Fruit fly (Drosophila melanogaster): ENCODE data around the gene Pfdn1.
A peak's percentile ranks its signal among the peaks of the same experiment; 100 is the strongest.

The Pfdn1 gene

dm6 chr2L:6051212-6051621, 17.7 kb upstream of the Pfdn1 start (continued):
- TF ChIP-seq CG9727 (GFP tag; optimal IDR thresholded peaks at IDR 0.05): peak; percentile 98
- TF ChIP-seq salm (tag; optimal IDR thresholded peaks at IDR 0.05): peak; percentile 94
- TF ChIP-seq CG2875 (GFP tag; optimal IDR thresholded peaks at IDR 0.05): peak; percentile 92
- peak; percentile 88 for TF ChIP-seq ewg (GFP tag; optimal IDR thresholded peaks at IDR 0.05)
- peak; percentile 96 for TF ChIP-seq sob (GFP tag; IDR thresholded peaks at IDR 0.05)
- TF ChIP-seq HmgD (GFP tag; optimal IDR thresholded peaks at IDR 0.05): peak; percentile 69
- peak; percentile 93 for TF ChIP-seq CG32767 (GFP tag; IDR thresholded peaks at IDR 0.05)
- peak; percentile 95 for TF ChIP-seq Camta (GFP tag; optimal IDR thresholded peaks at IDR 0.05)
- TF ChIP-seq hbn (GFP tag; IDR thresholded peaks at IDR 0.05; ENCODE audit: partially characterized antibody): no peak
- peak; percentile 98 for TF ChIP-seq lab (GFP tag; optimal IDR thresholded peaks at IDR 0.05)
- peak; percentile 90 for TF ChIP-seq vfl (GFP tag; optimal IDR thresholded peaks at IDR 0.05)
- peak; percentile 96 for TF ChIP-seq Drgx (GFP tag; IDR thresholded peaks at IDR 0.05)
- peak; percentile 89 for TF ChIP-seq B-H1 (GFP tag; IDR thresholded peaks at IDR 0.05)
- TF ChIP-seq CG9437 (GFP tag; optimal IDR thresholded peaks at IDR 0.05): peak; percentile 90
- peak; percentile 89 for TF ChIP-seq Awh (GFP tag; IDR thresholded peaks at IDR 0.05)
- peak; percentile 96 for TF ChIP-seq mirr (GFP tag; optimal IDR thresholded peaks at IDR 0.05)
- TF ChIP-seq trem (tag; optimal IDR thresholded peaks at IDR 0.05): peak; percentile 93
- peak; percentile 5 to 77 for TF ChIP-seq insv (GFP tag; optimal IDR thresholded peaks at IDR 0.05)
- peak; percentile 99 for TF ChIP-seq sens (GFP tag)
- peak; percentile 79 for TF ChIP-seq shn (GFP tag; optimal IDR thresholded peaks at IDR 0.05)
- peak; percentile 97 for TF ChIP-seq HHEX (GFP tag; optimal IDR thresholded peaks at IDR 0.05)
- peak; percentile 89 for TF ChIP-seq slbo (GFP tag; IDR thresholded peaks at IDR 0.05)
- peak; percentile 79 for TF ChIP-seq Lhr (GFP tag; optimal IDR thresholded peaks at IDR 0.05)
- TF ChIP-seq CG11093 (GFP tag; IDR thresholded peaks at IDR 0.05): peak; percentile 73
- TF ChIP-seq Dek (tag; optimal IDR thresholded peaks at IDR 0.05): peak; percentile 95
- no peak for TF ChIP-seq chinmo (GFP tag; IDR thresholded peaks at IDR 0.05; ENCODE audit: partially characterized antibody)
- TF ChIP-seq run (tag; optimal IDR thresholded peaks at IDR 0.05): peak; percentile 94
- TF ChIP-seq corto (GFP tag; optimal IDR thresholded peaks at IDR 0.05): peak; percentile 92
- peak; percentile 92 for TF ChIP-seq lmd (GFP tag; IDR thresholded peaks at IDR 0.05)
- peak; percentile 93 for TF ChIP-seq tin (GFP tag; optimal IDR thresholded peaks at IDR 0.05)
- TF ChIP-seq Mad (GFP tag; optimal IDR thresholded peaks at IDR 0.05): peak; percentile 91
- peak; percentile 79 for TF ChIP-seq Hmx (GFP tag; optimal IDR thresholded peaks at IDR 0.05)
- peak; percentile 88 for TF ChIP-seq CG5180 (GFP tag; optimal IDR thresholded peaks at IDR 0.05)
- TF ChIP-seq Gsc (GFP tag; IDR thresholded peaks at IDR 0.05): no peak; the same call in 1 of the 2 replicates
- TF ChIP-seq CG34422 (GFP tag; IDR thresholded peaks at IDR 0.05): peak; percentile 92
- TF ChIP-seq CG11695 (GFP tag; IDR thresholded peaks at IDR 0.05): peak; percentile 97
- peak; percentile 93 for TF ChIP-seq az2 (GFP tag; optimal IDR thresholded peaks at IDR 0.05)
- TF ChIP-seq Usf (GFP tag; optimal IDR thresholded peaks at IDR 0.05): peak; percentile 75
- TF ChIP-seq CG9609 (GFP tag; optimal IDR thresholded peaks at IDR 0.05): peak; percentile 88
- TF ChIP-seq tna (GFP tag; IDR thresholded peaks at IDR 0.05; ENCODE audit: partially characterized antibody): no peak
- TF ChIP-seq bcd (GFP tag; optimal IDR thresholded peaks at IDR 0.05): peak; percentile 94
- peak; percentile 93 for TF ChIP-seq CG11456 (GFP tag; IDR thresholded peaks at IDR 0.05)
- TF ChIP-seq CG18619 (GFP tag; optimal IDR thresholded peaks at IDR 0.05): peak; percentile 95
- peak; percentile 99 for TF ChIP-seq vvl (GFP tag; IDR thresholded peaks at IDR 0.05)
- TF ChIP-seq CG11085 (GFP tag; IDR thresholded peaks at IDR 0.05): peak; percentile 50; the same call in 1 of the 2 replicates
- TF ChIP-seq chif (GFP tag; optimal IDR thresholded peaks at IDR 0.05): peak; percentile 92 to 93
- TF ChIP-seq CG1832 (GFP tag; optimal IDR thresholded peaks at IDR 0.05): no peak
- TF ChIP-seq CG4730 (GFP tag; IDR thresholded peaks at IDR 0.05): peak; percentile 69
- no peak for TF ChIP-seq pita (GFP tag; optimal IDR thresholded peaks at IDR 0.05)
- TF ChIP-seq tio (GFP tag; optimal IDR thresholded peaks at IDR 0.05): no peak
- TF ChIP-seq ken (GFP tag; IDR thresholded peaks at IDR 0.05): peak; percentile 93

All from whole organism, embryonic.